Fruit fly (Drosophila melanogaster) whole organism, embryonic: ENCODE measurements around the gene CG14431.

Experiments
- Bteb2 ChIP-seq: fragments of 200-800 bp; sonication (Bioruptor generic); optimal IDR thresholded peaks from 2 replicates; lab custom pipeline; 2016; ENCODE audit warnings: missing biosample characterization, missing genetic modification characterization
- CG12744 ChIP-seq: fragments of 200-800 bp; sonication (Bioruptor generic); optimal IDR thresholded peaks from 2 replicates; lab custom pipeline; 2016; ENCODE audit warnings: missing biosample characterization, missing genetic modification characterization
- CG14710 ChIP-seq: fragments of 200-800 bp; sonication (Bioruptor generic); optimal IDR thresholded peaks from 3 replicates; lab custom pipeline; 2019; ENCODE audit warnings: missing biosample characterization, mild to moderate bottlenecking, missing genetic modification characterization, moderate library complexity
- CG6791 ChIP-seq: fragments of 200-800 bp; sonication (Bioruptor generic); IDR thresholded peaks from 3 replicates; pipeline ENCODE4 v1.3.6; 2022; ENCODE audit warnings: missing biosample characterization, missing genetic modification characterization; ENCODE audit not compliant: partially characterized antibody
- Deaf1 ChIP-seq: fragments of 200-800 bp; optimal IDR thresholded peaks from 3 replicates; lab custom pipeline; 2019; ENCODE audit warnings: missing biosample characterization, mild to moderate bottlenecking, missing genetic modification characterization, moderate library complexity
- HLHmδ ChIP-seq: fragments of 200-800 bp; sonication (Bioruptor generic); optimal IDR thresholded peaks from 2 replicates; lab custom pipeline; 2018; ENCODE audit warnings: missing biosample characterization, mild to moderate bottlenecking, missing genetic modification characterization, moderate library complexity
- Lpt ChIP-seq: fragments of >200 bp; optimal IDR thresholded peaks from 2 replicates; lab custom pipeline; 2018; ENCODE audit warnings: missing biosample characterization, missing genetic modification characterization
- crol ChIP-seq: fragments of 200-800 bp; sonication (Bioruptor generic); IDR thresholded peaks from 2 replicates; pipeline ENCODE4 v1.3.6; 2022; ENCODE audit warnings: missing biosample characterization, missing genetic modification characterization
- dan ChIP-seq: fragments of 200-800 bp; sonication (Bioruptor generic); IDR thresholded peaks from 2 replicates; pipeline ENCODE4 v1.3.6; 2022; ENCODE audit warnings: missing biosample characterization, missing genetic modification characterization
- h ChIP-seq: fragments of >200 bp; optimal IDR thresholded peaks from 2 replicates; lab custom pipeline; 2017
- lola ChIP-seq, 3 experiments: fragments of >200 bp in 2 of 3; fragments of 200-800 bp in 1 of 3; sonication (Bioruptor generic) in 1 of 3; optimal IDR thresholded peaks; 2 replicates each; lab custom pipeline; 2017 to 2019; ENCODE audit warnings: missing biosample characterization in 3 of 3, missing genetic modification characterization in 3 of 3, mild to moderate bottlenecking in 1 of 3, moderate library complexity in 1 of 3
- pum ChIP-seq: fragments of 200-800 bp; sonication (Bioruptor generic); optimal IDR thresholded peaks from 2 replicates; lab custom pipeline; 2016; ENCODE audit warnings: missing biosample characterization, missing genetic modification characterization

- TF ChIP-seq CG14710 (tag; lab: Kevin White, UChicago) (no peak), CG12744 (no peak), Deaf1 (no peak), CG6791 (0 out of 3 replicates have a peak, but pooled peaks have one; percentile 33), Bteb2 (no peak), Lpt (GFP tag; lab: Kevin White, UChicago) (no peak), crol (GFP tag; lab: Robert Waterston, UW) (no peak), lola (GFP tag; optimal IDR thresholded peaks at IDR 0.05; lab: Kevin White, UChicago) (no peak), dan (GFP tag; lab: Robert Waterston, UW) (no peak), h (lab: Kevin White, UChicago) (no peak), pum (no peak), HLHmδ (GFP tag; lab: Kevin White, UChicago) (no peak)
Observed at dm6 chrX:6981470-6981952, 73.4 kb downstream of the CG14431 start.
